Worm (Caenorhabditis elegans): ENCODE results near the gene crp-1.

DNA sequence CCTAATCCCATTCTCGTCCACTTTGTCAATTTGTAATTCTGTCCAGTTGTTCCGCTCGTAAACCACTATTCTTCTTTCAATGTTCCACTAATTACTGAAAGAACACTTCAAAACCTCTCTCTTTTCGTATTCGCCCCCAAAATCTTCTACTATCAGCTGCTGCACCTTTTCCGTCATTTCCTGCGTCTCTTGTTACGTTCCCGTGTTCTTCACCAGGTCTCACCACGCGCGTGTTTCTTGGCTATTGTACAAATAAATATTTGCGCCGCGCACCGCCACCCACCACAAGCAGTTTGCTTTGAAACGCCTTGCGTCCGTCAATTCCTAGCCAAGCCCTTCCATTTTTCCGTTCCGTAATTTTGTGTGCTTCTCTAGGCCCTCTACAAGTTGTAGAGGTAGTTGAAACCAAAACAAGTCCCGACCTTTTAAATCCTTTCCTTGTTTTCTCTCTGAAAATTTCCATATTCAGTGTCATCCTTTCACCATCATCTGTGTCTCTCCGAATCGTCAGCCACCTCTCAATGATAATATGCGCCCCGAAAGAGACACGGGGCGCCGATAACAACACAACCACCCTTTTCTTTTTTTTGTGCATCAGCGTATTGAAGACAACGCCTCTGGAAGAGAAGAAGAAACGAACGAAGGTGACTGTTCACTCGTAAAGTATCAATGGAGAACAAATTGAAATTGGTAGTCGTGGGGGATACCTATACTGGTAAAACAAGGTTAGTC is at the start of gene crp-1, which contains the start of gene Y32F6B.9:
- no peak for TF ChIP-seq elt-2 (tag; optimal IDR thresholded peaks at IDR 0.05)
- no peak for TF ChIP-seq npax-4 (tag; optimal IDR thresholded peaks at IDR 0.05)
- TF ChIP-seq lim-6 (tag; optimal IDR thresholded peaks at IDR 0.05) = no peak
- no peak for TF ChIP-seq pag-3 (tag; optimal IDR thresholded peaks at IDR 0.05; ENCODE audit: borderline replicate concordance)
- peak; percentile 22 for TF ChIP-seq mec-3 (tag; optimal IDR thresholded peaks at IDR 0.05; ENCODE audit: borderline replicate concordance)
- TF ChIP-seq nhr-11 (tag; optimal IDR thresholded peaks at IDR 0.05) = no peak
- no peak for TF ChIP-seq hlh-13 (GFP tag; optimal IDR thresholded peaks at IDR 0.05)
- TF ChIP-seq ceh-45 (GFP tag; IDR thresholded peaks at IDR 0.05) = no peak
- TF ChIP-seq tbx-7 (tag; optimal IDR thresholded peaks at IDR 0.05) = no peak
- no peak for TF ChIP-seq ets-4 (tag; optimal IDR thresholded peaks at IDR 0.05)

Measured in whole organism, late embryonic.